Fruit fly (Drosophila melanogaster) whole organism, embryonic: ENCODE measurements around the gene klar.

Source experiments
- CG10147 ChIP-seq: fragments of 200-800 bp; sonication (Bioruptor generic); optimal IDR thresholded peaks from 2 replicates; lab custom pipeline; 2019; ENCODE audit warnings: missing biosample characterization, mild to moderate bottlenecking, missing genetic modification characterization, moderate library complexity
- CG10543 ChIP-seq: fragments of 200-800 bp; sonication (Bioruptor generic); optimal IDR thresholded peaks from 3 replicates; lab custom pipeline; 2017; ENCODE audit warnings: missing biosample characterization, mild to moderate bottlenecking, missing genetic modification characterization, moderate library complexity
- CG11247 ChIP-seq: fragments of 200-800 bp; sonication (Bioruptor generic); IDR thresholded peaks from 2 replicates; pipeline ENCODE4 v1.3.6; 2022; ENCODE audit warnings: missing biosample characterization, missing genetic modification characterization
- CG11456 ChIP-seq: fragments of 200-800 bp; sonication (Bioruptor generic); IDR thresholded peaks from 3 replicates; pipeline ENCODE4 v1.3.6; 2022; ENCODE audit warnings: missing biosample characterization, missing genetic modification characterization
- CG11695 ChIP-seq: fragments of 200-800 bp; sonication (Bioruptor generic); IDR thresholded peaks from 3 replicates; pipeline ENCODE4 v1.3.6; 2022; ENCODE audit warnings: missing biosample characterization, missing genetic modification characterization
- CG12236 ChIP-seq: fragments of 200-800 bp; sonication (Bioruptor generic); optimal IDR thresholded peaks from 2 replicates; lab custom pipeline; 2016; ENCODE audit warnings: missing biosample characterization, missing genetic modification characterization
- CG12659 ChIP-seq: fragments of 200-800 bp; sonication (Bioruptor generic); optimal IDR thresholded peaks from 3 replicates; lab custom pipeline; 2017; ENCODE audit warnings: mild to moderate bottlenecking, missing biosample characterization, missing genetic modification reagents, missing genetic modification characterization
- CG13775 ChIP-seq: fragments of 200-800 bp; sonication (Bioruptor generic); optimal IDR thresholded peaks from 3 replicates; lab custom pipeline; 2017; ENCODE audit warnings: missing biosample characterization, mild to moderate bottlenecking, missing genetic modification characterization
- CG14014 ChIP-seq: fragments of 200-800 bp; sonication (Bioruptor generic); IDR thresholded peaks from 2 replicates; pipeline ENCODE4 v1.3.6; 2022; ENCODE audit warnings: missing biosample characterization, missing genetic modification characterization
- CG17359 ChIP-seq: fragments of 200-800 bp; sonication (Bioruptor generic); optimal IDR thresholded peaks from 3 replicates; lab custom pipeline; 2018; ENCODE audit warnings: missing biosample characterization, mild to moderate bottlenecking, missing genetic modification characterization, moderate library complexity
- CG3065 ChIP-seq: fragments of 200-800 bp; sonication (Bioruptor generic); optimal IDR thresholded peaks from 2 replicates; lab custom pipeline; 2016; ENCODE audit warnings: missing biosample characterization, missing genetic modification characterization
- CG3407 ChIP-seq: fragments of 200-800 bp; sonication (Bioruptor generic); optimal IDR thresholded peaks from 2 replicates; lab custom pipeline; 2018; ENCODE audit warnings: missing biosample characterization, mild to moderate bottlenecking, missing genetic modification characterization
- CG4820 ChIP-seq: fragments of 200-800 bp; sonication (Bioruptor generic); optimal IDR thresholded peaks from 3 replicates; lab custom pipeline; 2016; ENCODE audit warnings: missing biosample characterization, missing genetic modification characterization
- CG6272 ChIP-seq: fragments of 200-800 bp; sonication (Bioruptor generic); IDR thresholded peaks from 2 replicates; pipeline ENCODE4 v1.3.6; 2022; ENCODE audit warnings: missing biosample characterization, missing genetic modification characterization
- CG7357 ChIP-seq: fragments of 200-800 bp; sonication (Bioruptor generic); IDR thresholded peaks from 3 replicates; pipeline ENCODE4 v1.3.6; 2022; ENCODE audit warnings: missing biosample characterization, missing genetic modification characterization
- CG7372 ChIP-seq: fragments of 200-800 bp; sonication (Bioruptor generic); IDR thresholded peaks from 2 replicates; pipeline ENCODE4 v1.3.6; 2022; ENCODE audit warnings: missing biosample characterization, missing genetic modification characterization
- CG8281 ChIP-seq: fragments of 200-800 bp; sonication (Bioruptor generic); optimal IDR thresholded peaks from 2 replicates; lab custom pipeline; 2018; ENCODE audit warnings: missing biosample characterization, mild to moderate bottlenecking, missing genetic modification characterization, moderate library complexity
- CG8359 ChIP-seq: fragments of 200-800 bp; sonication (Bioruptor generic); optimal IDR thresholded peaks from 2 replicates; lab custom pipeline; 2017; ENCODE audit warnings: missing biosample characterization, mild to moderate bottlenecking, missing genetic modification characterization, borderline replicate concordance
- CG9797 ChIP-seq: fragments of 200-800 bp; sonication (Bioruptor generic); optimal IDR thresholded peaks from 3 replicates; lab custom pipeline; 2018; ENCODE audit warnings: missing biosample characterization, mild to moderate bottlenecking, missing genetic modification characterization
- CkIIα-i1 ChIP-seq: fragments of 200-800 bp; sonication (Bioruptor generic); IDR thresholded peaks from 2 replicates; pipeline ENCODE4 v1.3.6; 2022; ENCODE audit warnings: missing biosample characterization, missing genetic modification characterization
- Dfd ChIP-seq, 2 experiments: fragments of >200 bp; optimal IDR thresholded peaks; 2 replicates each; lab custom pipeline; 2017; ENCODE audit warnings: missing biosample characterization in 2 of 2, missing genetic modification characterization in 2 of 2
- Eip74EF ChIP-seq, 2 experiments: fragments of 200-800 bp in 1 of 2; fragments of >200 bp in 1 of 2; sonication (Bioruptor generic) in 1 of 2; optimal IDR thresholded peaks; 2 replicates each; lab custom pipeline; 2017 to 2019; ENCODE audit warnings: missing biosample characterization in 2 of 2, missing genetic modification characterization in 2 of 2, mild to moderate bottlenecking in 1 of 2, moderate library complexity in 1 of 2
- Fer1 ChIP-seq: fragments of 200-800 bp; sonication (Bioruptor generic); optimal IDR thresholded peaks from 2 replicates; lab custom pipeline; 2017; ENCODE audit warnings: missing biosample characterization, mild to moderate bottlenecking, missing genetic modification characterization
- H15 ChIP-seq: fragments of 200-800 bp; sonication (Bioruptor generic); IDR thresholded peaks from 3 replicates; pipeline ENCODE4 v1.3.6; 2022; ENCODE audit warnings: missing biosample characterization, missing genetic modification characterization
- HHEX ChIP-seq: fragments of 200-800 bp; sonication (Bioruptor generic); optimal IDR thresholded peaks from 3 replicates; lab custom pipeline; 2017; ENCODE audit warnings: missing biosample characterization, mild to moderate bottlenecking, missing genetic modification characterization, missing genetic modification reagents
- Kr ChIP-seq: fragments of 200-800 bp; sonication (Bioruptor generic); optimal IDR thresholded peaks from 2 replicates; lab custom pipeline; 2017; ENCODE audit warnings: missing biosample characterization, mild to moderate bottlenecking, missing genetic modification characterization
- MTF-1 ChIP-seq: fragments of 200-800 bp; sonication (Bioruptor generic); optimal IDR thresholded peaks from 2 replicates; lab custom pipeline; 2018; ENCODE audit warnings: missing biosample characterization, mild to moderate bottlenecking, missing genetic modification characterization, borderline replicate concordance
- Med ChIP-seq: fragments of 200-800 bp; sonication (Bioruptor generic); peaks from one replicate; lab custom pipeline; 2016; ENCODE audit warnings: missing biosample characterization, missing genetic modification characterization, mild to moderate bottlenecking, inconsistent platforms, moderate library complexity
- PHDP ChIP-seq: fragments of 200-800 bp; sonication (Bioruptor generic); optimal IDR thresholded peaks from 3 replicates; lab custom pipeline; 2018; ENCODE audit warnings: missing biosample characterization, mild to moderate bottlenecking, missing genetic modification characterization, moderate library complexity
- Sox102F ChIP-seq: fragments of 200-800 bp; sonication (Bioruptor generic); optimal IDR thresholded peaks from 2 replicates; lab custom pipeline; 2018; ENCODE audit warnings: missing biosample characterization, mild to moderate bottlenecking, missing genetic modification characterization, moderate library complexity
- Spps ChIP-seq: fragments of 200-800 bp; sonication (Bioruptor generic); optimal IDR thresholded peaks from 2 replicates; lab custom pipeline; 2018; ENCODE audit warnings: missing biosample characterization, mild to moderate bottlenecking, missing genetic modification characterization
- TFAM ChIP-seq: fragments of 200-800 bp; sonication (Bioruptor generic); optimal IDR thresholded peaks from 2 replicates; lab custom pipeline; 2017; ENCODE audit warnings: missing biosample characterization, missing genetic modification characterization, inconsistent platforms
- Vsx1 ChIP-seq: fragments of 200-800 bp; sonication (Bioruptor generic); optimal IDR thresholded peaks from 2 replicates; lab custom pipeline; 2017; ENCODE audit warnings: missing biosample characterization, mild to moderate bottlenecking, missing genetic modification characterization, missing genetic modification reagents
- Xrp1 ChIP-seq: fragments of 200-800 bp; sonication (Bioruptor generic); IDR thresholded peaks from 2 replicates; pipeline ENCODE4 v1.3.6; 2022; ENCODE audit warnings: missing biosample characterization, missing genetic modification characterization
- bowl ChIP-seq: fragments of 200-800 bp; sonication (Bioruptor generic); IDR thresholded peaks from 2 replicates; pipeline ENCODE4 v1.3.6; 2022; ENCODE audit warnings: missing biosample characterization, missing genetic modification characterization
- chif ChIP-seq, 2 experiments: fragments of 200-800 bp; sonication (Bioruptor generic); optimal IDR thresholded peaks; 3 replicates each; lab custom pipeline; 2016; ENCODE audit warnings: missing biosample characterization in 2 of 2, missing genetic modification characterization in 2 of 2
- chm ChIP-seq: fragments of 200-800 bp; sonication (Bioruptor generic); IDR thresholded peaks from 2 replicates; pipeline ENCODE4 v1.3.6; 2022; ENCODE audit warnings: missing biosample characterization, missing genetic modification characterization
- chn ChIP-seq: fragments of 200-800 bp; sonication (Bioruptor generic); optimal IDR thresholded peaks from 2 replicates; lab custom pipeline; 2016; ENCODE audit warnings: missing biosample characterization, missing genetic modification characterization
- ci ChIP-seq: fragments of 200-800 bp; sonication (Bioruptor generic); IDR thresholded peaks from 3 replicates; pipeline ENCODE4 v1.3.6; 2022; ENCODE audit warnings: missing biosample characterization, missing genetic modification characterization
- exex ChIP-seq: fragments of 200-800 bp; sonication (Bioruptor generic); optimal IDR thresholded peaks from 4 replicates; lab custom pipeline; 2018; ENCODE audit warnings: missing biosample characterization, mild to moderate bottlenecking, missing genetic modification characterization, moderate library complexity
- grau ChIP-seq: fragments of 200-800 bp; optimal IDR thresholded peaks from 3 replicates; lab custom pipeline; 2019; ENCODE audit warnings: missing biosample characterization, mild to moderate bottlenecking, missing genetic modification characterization, moderate library complexity
- kni ChIP-seq: fragments of 200-800 bp; sonication (Bioruptor generic); optimal IDR thresholded peaks from 3 replicates; lab custom pipeline; 2017; ENCODE audit warnings: mild to moderate bottlenecking, missing biosample characterization, missing genetic modification reagents, missing genetic modification characterization
- repo ChIP-seq: fragments of 200-800 bp; sonication (Bioruptor generic); optimal IDR thresholded peaks from 2 replicates; lab custom pipeline; 2016; ENCODE audit warnings: missing biosample characterization, missing genetic modification characterization
- run ChIP-seq: fragments of 200-800 bp; sonication (Bioruptor generic); optimal IDR thresholded peaks from 3 replicates; lab custom pipeline; 2018; ENCODE audit warnings: missing biosample characterization, mild to moderate bottlenecking, missing genetic modification characterization
- sc ChIP-seq, 3 experiments: fragments of >200 bp in 2 of 3; fragments of 200-800 bp in 1 of 3; sonication (Bioruptor generic) in 1 of 3; optimal IDR thresholded peaks; 2 replicates in 2 of 3; 3 replicates in 1 of 3; lab custom pipeline; 2017; ENCODE audit warnings: mild to moderate bottlenecking in 1 of 3, missing biosample characterization in 1 of 3, missing genetic modification characterization in 1 of 3, missing genetic modification reagents in 1 of 3
- schlank ChIP-seq: fragments of 200-800 bp; sonication (Bioruptor generic); optimal IDR thresholded peaks from 2 replicates; lab custom pipeline; 2018; ENCODE audit warnings: missing biosample characterization, mild to moderate bottlenecking, missing genetic modification characterization
- so ChIP-seq: fragments of 200-800 bp; sonication (Bioruptor generic); IDR thresholded peaks from 3 replicates; pipeline ENCODE4 v1.3.6; 2022; ENCODE audit warnings: missing biosample characterization, missing genetic modification characterization
- sqz ChIP-seq: fragments of 200-800 bp; sonication (Bioruptor generic); optimal IDR thresholded peaks from 3 replicates; lab custom pipeline; 2018; ENCODE audit warnings: missing biosample characterization, mild to moderate bottlenecking, missing genetic modification characterization
- unpg ChIP-seq: fragments of 200-800 bp; sonication (Bioruptor generic); optimal IDR thresholded peaks from 3 replicates; lab custom pipeline; 2018; ENCODE audit warnings: missing biosample characterization, mild to moderate bottlenecking, missing genetic modification characterization, moderate library complexity

klar gene

dm6 chr3L:440249-440648 is 100.2 kb downstream of the klar start (continued):
- TF ChIP-seq sc (optimal IDR thresholded peaks at IDR 0.05; lab: Kevin White, UChicago) (no peak), sc (GFP tag; optimal IDR thresholded peaks at IDR 0.05; lab: Kevin White, UChicago) (peak; percentile 52), Eip74EF (GFP tag; optimal IDR thresholded peaks at IDR 0.05; lab: Kevin White, UChicago) (no peak), so (GFP tag; lab: Robert Waterston, UW) (peak; percentile 71; the same call in 1 of the 3 replicates), chm (GFP tag; lab: Robert Waterston, UW) (peak; percentile 80), CG14014 (GFP tag; lab: Robert Waterston, UW) (peak; percentile 62; the same call in 1 of the 2 replicates), Xrp1 (peak; percentile 29; the same call in 1 of the 2 replicates), TFAM (GFP tag; lab: Kevin White, UChicago) (no peak), CG7372 (no peak), chn (GFP tag; lab: Kevin White, UChicago) (no peak), CkIIα-i1 (GFP tag; lab: Robert Waterston, UW) (no peak), HHEX (GFP tag; lab: Kevin White, UChicago) (peak; percentile 79), exex (peak; percentile 49), unpg (peak; percentile 44), Vsx1 (peak; percentile 63), chif (GFP tag; optimal IDR thresholded peaks at IDR 0.05; lab: Kevin White, UChicago) (peak in 1 of 2 experiments; percentile 44), CG11456 (peak; percentile 58; the same call in 1 of the 3 replicates), ci (GFP tag; lab: Robert Waterston, UW) (peak; percentile 87), Med (GFP tag; lab: Kevin White, UChicago) (peak; percentile 90), schlank (tag; lab: Kevin White, UChicago) (peak; percentile 77), repo (GFP tag; lab: Kevin White, UChicago) (peak; percentile 17), MTF-1 (GFP tag; lab: Kevin White, UChicago) (peak; percentile 87), CG8281 (tag; lab: Kevin White, UChicago) (peak; percentile 32), CG11247 (GFP tag; lab: Robert Waterston, UW) (peak; percentile 53; the same call in 1 of the 2 replicates), PHDP (tag; lab: Kevin White, UChicago) (peak; percentile 69), Kr (no peak), CG7357 (GFP tag; lab: Robert Waterston, UW) (no peak), CG8359 (GFP tag; lab: Kevin White, UChicago) (peak; percentile 26), grau (peak; percentile 1), CG6272 (no peak), CG12659 (GFP tag; lab: Kevin White, UChicago) (peak; percentile 38), CG4820 (GFP tag; lab: Kevin White, UChicago) (no peak), CG10147 (GFP tag; lab: Kevin White, UChicago) (peak; percentile 1), CG12236 (GFP tag; lab: Kevin White, UChicago) (peak; percentile 36), Sox102F (peak; percentile 50), Dfd (GFP tag; optimal IDR thresholded peaks at IDR 0.05; lab: Kevin White, UChicago) (no peak), CG11695 (GFP tag; lab: Robert Waterston, UW) (peak; percentile 48; the same call in 1 of the 3 replicates), CG3065 (GFP tag; lab: Kevin White, UChicago) (no peak), bowl (GFP tag; lab: Robert Waterston, UW) (peak; percentile 34; the same call in 1 of the 2 replicates), CG17359 (tag; lab: Kevin White, UChicago) (peak; percentile 83), Fer1 (GFP tag; lab: Kevin White, UChicago) (peak; percentile 88), CG3407 (GFP tag; lab: Kevin White, UChicago) (peak; percentile 74), run (tag; lab: Kevin White, UChicago) (peak; percentile 64), CG13775 (no peak), CG9797 (GFP tag; lab: Kevin White, UChicago) (no peak), kni (GFP tag; lab: Kevin White, UChicago) (peak; percentile 88), H15 (GFP tag; lab: Robert Waterston, UW) (peak; percentile 54; the same call in 1 of the 3 replicates), CG10543 (GFP tag; lab: Kevin White, UChicago) (peak; percentile 84), Spps (tag; lab: Kevin White, UChicago) (peak; percentile 33), sqz (GFP tag; lab: Kevin White, UChicago) (peak; percentile 63)
